Fruit fly (Drosophila melanogaster): Measurements from ENCODE around the gene RhoGAP92B.

The RhoGAP92B gene

DNA sequence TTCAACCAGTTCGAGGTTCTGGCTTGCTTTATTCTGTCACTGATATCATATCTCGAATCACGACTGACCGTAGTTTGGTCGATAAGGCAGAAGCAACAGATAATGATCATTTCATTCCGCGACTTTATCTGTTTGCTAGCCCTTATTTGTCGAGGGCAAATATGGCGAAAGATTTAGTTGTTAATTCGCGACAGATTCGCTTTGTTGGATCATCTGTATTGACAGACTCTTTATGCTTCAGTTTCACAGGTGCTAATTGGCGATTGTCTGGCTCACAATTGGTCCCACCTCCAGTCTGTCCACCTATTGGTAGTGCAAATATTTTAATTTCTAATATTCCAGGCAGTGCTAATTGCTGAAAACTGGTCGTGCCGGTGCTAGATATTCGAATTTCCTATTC, 19.4 kb downstream of the RhoGAP92B start (continued):
- TF ChIP-seq salr (GFP tag; optimal IDR thresholded peaks at IDR 0.05) (peak in 1 of 2 experiments; percentile 45), CG3032 (tag; optimal IDR thresholded peaks at IDR 0.05) (no peak), CG9139 (GFP tag; optimal IDR thresholded peaks at IDR 0.05) (peak; percentile 32), achi (GFP tag; optimal IDR thresholded peaks at IDR 0.05) (peak; percentile 28), vri (GFP tag; optimal IDR thresholded peaks at IDR 0.05) (peak; percentile 9), CG8632 (GFP tag; optimal IDR thresholded peaks at IDR 0.05) (peak; percentile 52)

dm6 chr3R:19925271-19925670, 20.3 kb downstream of the RhoGAP92B start, which contains the start of gene CG4462:
Gene CG4462 (minus strand): TSS chr3R:19925371.
- TF ChIP-seq fd85E (GFP tag; optimal IDR thresholded peaks at IDR 0.05) (no peak), CG11762 (GFP tag; optimal IDR thresholded peaks at IDR 0.05; ENCODE audit: insufficient read depth) (no peak), Gug (GFP tag; IDR thresholded peaks at IDR 0.05) (no peak), Met (GFP tag; optimal IDR thresholded peaks at IDR 0.05) (no peak), Hr4 (GFP tag; optimal IDR thresholded peaks at IDR 0.05) (no peak), acj6 (GFP tag; optimal IDR thresholded peaks at IDR 0.05) (no peak), CG34406 (GFP tag; optimal IDR thresholded peaks at IDR 0.05) (no peak), CG7368 (GFP tag; optimal IDR thresholded peaks at IDR 0.05) (no peak), CG15336 (GFP tag; IDR thresholded peaks at IDR 0.05) (no peak), vri (GFP tag; optimal IDR thresholded peaks at IDR 0.05) (no peak), CG6276 (GFP tag; optimal IDR thresholded peaks at IDR 0.05) (no peak), Sox102F (GFP tag; optimal IDR thresholded peaks at IDR 0.05) (no peak), svp (GFP tag) (no peak), CG10631 (GFP tag; optimal IDR thresholded peaks at IDR 0.05) (no peak)

dm6 chr3R:19928544-19928943, 23.6 kb downstream of the RhoGAP92B start, which contains the start of gene CG4459:
Gene CG4459 (minus strand): TSS chr3R:19928644.
- TF ChIP-seq CG6276 (GFP tag; optimal IDR thresholded peaks at IDR 0.05): no peak
- no peak for TF ChIP-seq CG7368 (GFP tag; optimal IDR thresholded peaks at IDR 0.05)
- TF ChIP-seq net (GFP tag; optimal IDR thresholded peaks at IDR 0.05): no peak

dm6 chr3R:19930913-19931706, 26.1 kb downstream of the RhoGAP92B start:
- no peak for TF ChIP-seq CG7368 (GFP tag; optimal IDR thresholded peaks at IDR 0.05)
- no peak for TF ChIP-seq Sox102F (GFP tag; optimal IDR thresholded peaks at IDR 0.05)
- no peak for TF ChIP-seq CG9139 (GFP tag; optimal IDR thresholded peaks at IDR 0.05)
- TF ChIP-seq salr (GFP tag; optimal IDR thresholded peaks at IDR 0.05): no peak
- TF ChIP-seq CG3919 (GFP tag; optimal IDR thresholded peaks at IDR 0.05): no peak
- TF ChIP-seq eg (GFP tag; IDR thresholded peaks at IDR 0.05): no peak
- TF ChIP-seq CG11902 (GFP tag; optimal IDR thresholded peaks at IDR 0.05): no peak
- no peak for TF ChIP-seq vri (GFP tag; optimal IDR thresholded peaks at IDR 0.05)
- TF ChIP-seq ss (GFP tag; optimal IDR thresholded peaks at IDR 0.05): no peak
- TF ChIP-seq CG4318 (GFP tag; optimal IDR thresholded peaks at IDR 0.05): no peak
- no peak for TF ChIP-seq OdsH (GFP tag; optimal IDR thresholded peaks at IDR 0.05)
- no peak for TF ChIP-seq fd59A (GFP tag; optimal IDR thresholded peaks at IDR 0.05)
- no peak for TF ChIP-seq achi (GFP tag; optimal IDR thresholded peaks at IDR 0.05)
- no peak for TF ChIP-seq Met (GFP tag; optimal IDR thresholded peaks at IDR 0.05)

- no peak for TF ChIP-seq Sox15 (GFP tag; optimal IDR thresholded peaks at IDR 0.05)
- no peak for TF ChIP-seq fkh (GFP tag; optimal IDR thresholded peaks at IDR 0.05)
- TF ChIP-seq CG6163 (GFP tag; IDR thresholded peaks at IDR 0.05): no peak
- no peak for TF ChIP-seq CG6854 (GFP tag; optimal IDR thresholded peaks at IDR 0.05)
- TF ChIP-seq CG11762 (GFP tag; optimal IDR thresholded peaks at IDR 0.05; ENCODE audit: insufficient read depth): no peak
- no peak for TF ChIP-seq Gug (GFP tag; IDR thresholded peaks at IDR 0.05)
- TF ChIP-seq lz (GFP tag; optimal IDR thresholded peaks at IDR 0.05): no peak
- no peak for TF ChIP-seq fd85E (GFP tag; optimal IDR thresholded peaks at IDR 0.05)
Observed at dm6 chr3R:19932169-19932568, 27.2 kb downstream of the RhoGAP92B start.
